Fruit fly (Drosophila melanogaster) whole organism, adult: ENCODE measurements around the gene Lerp.

ENCODE experiments used
- CG14711 ChIP-seq: fragments of 200-800 bp; sonication (Bioruptor generic); optimal IDR thresholded peaks from 2 replicates; lab custom pipeline; 2018; ENCODE audit warnings: missing biosample characterization, mild to moderate bottlenecking, missing genetic modification characterization, moderate library complexity
- Hr96 ChIP-seq: fragments of 200-800 bp; sonication (Bioruptor generic); optimal IDR thresholded peaks from 2 replicates; lab custom pipeline; 2016; ENCODE audit warnings: missing biosample characterization, missing genetic modification characterization
- ovo ChIP-seq: fragments of 200-800 bp; sonication (Bioruptor generic); optimal IDR thresholded peaks from 2 replicates; lab custom pipeline; 2016; ENCODE audit warnings: missing biosample characterization, missing genetic modification characterization

dm6 chr3R:26883015-26883292 lies 20.0 kb upstream of the Lerp start:
- no peak for TF ChIP-seq CG14711 (tag; lab: Kevin White, UChicago)
- TF ChIP-seq Hr96, result no peak
- no peak for TF ChIP-seq ovo (GFP tag; lab: Kevin White, UChicago)
